Worm (Caenorhabditis elegans) whole organism, L4/young adult: ENCODE data around the gene unc-1.

ENCODE experiments used
- W03F9.2 ChIP-seq: fragments of 150-350 bp; optimal IDR thresholded peaks from 2 replicates; lab custom pipeline; 2014; ENCODE audit warnings: missing biosample characterization, missing genetic modification characterization
- him-1 ChIP-seq: sonication (generic microtip); optimal IDR thresholded peaks from 2 replicates; lab custom pipeline; 2016; ENCODE audit warnings: missing genotype, missing genetic modification reagents, missing genetic modification characterization, missing compliant biosample characterization

ce11 chrX:1085000-1085399 is 22.7 kb upstream of the unc-1 start:
- TF ChIP-seq him-1 (no peak), W03F9.2 (tag; lab: Kevin White, UChicago) (no peak)
